Fruit fly (Drosophila melanogaster) whole organism, embryonic: ENCODE results near the gene InR.

ENCODE experiments used
- Abd-B ChIP-seq: fragments of 200-800 bp; sonication (Bioruptor generic); optimal IDR thresholded peaks from 2 replicates; lab custom pipeline; 2018; ENCODE audit warnings: missing biosample characterization, mild to moderate bottlenecking, missing genetic modification characterization, moderate library complexity
- Antp ChIP-seq: fragments of 200-800 bp; sonication (Bioruptor generic); optimal IDR thresholded peaks from 3 replicates; lab custom pipeline; 2016; ENCODE audit warnings: missing biosample characterization, missing genetic modification characterization
- Asciz ChIP-seq: fragments of 200-800 bp; sonication (Bioruptor generic); optimal IDR thresholded peaks from 2 replicates; lab custom pipeline; 2017; ENCODE audit warnings: missing biosample characterization, mild to moderate bottlenecking, missing genetic modification characterization, missing genetic modification reagents
- Atf6 ChIP-seq: fragments of 200-800 bp; sonication (Bioruptor generic); IDR thresholded peaks from 2 replicates; pipeline ENCODE4 v1.3.6; 2022; ENCODE audit warnings: missing biosample characterization, missing genetic modification characterization
- Blimp-1 ChIP-seq: fragments of 200-800 bp; sonication (Bioruptor generic); optimal IDR thresholded peaks from 3 replicates; lab custom pipeline; 2018; ENCODE audit warnings: missing biosample characterization, missing genetic modification characterization, mild to moderate bottlenecking, moderate library complexity, missing genetic modification reagents
- C15 ChIP-seq: fragments of 200-800 bp; sonication (Bioruptor generic); IDR thresholded peaks from 3 replicates; pipeline ENCODE4 v1.3.6; 2022; ENCODE audit warnings: missing biosample characterization, missing genetic modification characterization
- CG10209 ChIP-seq: fragments of 200-800 bp; sonication (Bioruptor generic); optimal IDR thresholded peaks from 3 replicates; lab custom pipeline; 2017; ENCODE audit warnings: missing biosample characterization, mild to moderate bottlenecking, missing genetic modification characterization, missing genetic modification reagents
- CG10267 ChIP-seq: fragments of 200-800 bp; sonication (Bioruptor generic); optimal IDR thresholded peaks from 2 replicates; lab custom pipeline; 2018; ENCODE audit warnings: missing biosample characterization, mild to moderate bottlenecking, missing genetic modification characterization, moderate library complexity
- CG10321 ChIP-seq: fragments of 200-800 bp; sonication (Bioruptor generic); IDR thresholded peaks from 2 replicates; pipeline ENCODE4 v1.3.6; 2022; ENCODE audit warnings: missing biosample characterization, missing genetic modification characterization
- CG10654 ChIP-seq: fragments of 200-800 bp; sonication (Bioruptor generic); optimal IDR thresholded peaks from 2 replicates; lab custom pipeline; 2016; ENCODE audit warnings: missing biosample characterization, missing genetic modification characterization
- CG11504 ChIP-seq: fragments of 200-800 bp; sonication (Bioruptor generic); optimal IDR thresholded peaks from 3 replicates; lab custom pipeline; 2019; ENCODE audit warnings: missing biosample characterization, mild to moderate bottlenecking, missing genetic modification characterization, moderate library complexity
- CG12391 ChIP-seq: fragments of 200-800 bp; sonication (Bioruptor generic); optimal IDR thresholded peaks from 3 replicates; lab custom pipeline; 2018; ENCODE audit warnings: missing biosample characterization, mild to moderate bottlenecking, missing genetic modification characterization, moderate library complexity
- CG12769 ChIP-seq: fragments of 200-800 bp; sonication (Bioruptor generic); optimal IDR thresholded peaks from 2 replicates; lab custom pipeline; 2019; ENCODE audit warnings: missing biosample characterization, mild to moderate bottlenecking, missing genetic modification characterization, moderate library complexity
- CG13424 ChIP-seq: fragments of 200-800 bp; sonication (Bioruptor generic); optimal IDR thresholded peaks from 2 replicates; lab custom pipeline; 2019; ENCODE audit warnings: missing biosample characterization, mild to moderate bottlenecking, missing genetic modification characterization, moderate library complexity
- CG15601 ChIP-seq: fragments of 200-800 bp; sonication (Bioruptor generic); optimal IDR thresholded peaks from 3 replicates; lab custom pipeline; 2019; ENCODE audit warnings: missing biosample characterization, mild to moderate bottlenecking, missing genetic modification characterization, moderate library complexity
- CG16815 ChIP-seq: fragments of 200-800 bp; sonication (Bioruptor generic); optimal IDR thresholded peaks from 3 replicates; lab custom pipeline; 2017; ENCODE audit warnings: missing biosample characterization, mild to moderate bottlenecking, missing genetic modification characterization
- CG17361 ChIP-seq: fragments of 200-800 bp; sonication (Bioruptor generic); IDR thresholded peaks from 3 replicates; pipeline ENCODE4 v1.3.6; 2022; ENCODE audit warnings: missing biosample characterization, missing genetic modification characterization
- CG17829 ChIP-seq: fragments of 200-800 bp; optimal IDR thresholded peaks from 2 replicates; lab custom pipeline; 2019; ENCODE audit warnings: missing biosample characterization, mild to moderate bottlenecking, missing genetic modification characterization, moderate library complexity
- CG1832 ChIP-seq: fragments of 200-800 bp; sonication (Bioruptor generic); optimal IDR thresholded peaks from 2 replicates; lab custom pipeline; 2017; ENCODE audit warnings: missing biosample characterization, mild to moderate bottlenecking, missing genetic modification characterization, inconsistent platforms
- CG18619 ChIP-seq: fragments of 200-800 bp; sonication (Bioruptor generic); optimal IDR thresholded peaks from 3 replicates; lab custom pipeline; 2017; ENCODE audit warnings: missing biosample characterization, mild to moderate bottlenecking, missing genetic modification characterization
- CG2875 ChIP-seq: fragments of 200-800 bp; sonication (Bioruptor generic); optimal IDR thresholded peaks from 2 replicates; lab custom pipeline; 2017; ENCODE audit warnings: missing biosample characterization, mild to moderate bottlenecking, missing genetic modification characterization, missing genetic modification reagents
- CG4424 ChIP-seq: fragments of 200-800 bp; sonication (Bioruptor generic); optimal IDR thresholded peaks from 3 replicates; lab custom pipeline; 2016; ENCODE audit warnings: missing biosample characterization, missing genetic modification characterization
- CG7556 ChIP-seq: fragments of 200-800 bp; sonication (Bioruptor generic); optimal IDR thresholded peaks from 2 replicates; lab custom pipeline; 2017; ENCODE audit warnings: missing biosample characterization, mild to moderate bottlenecking, missing genetic modification characterization
- CoRest ChIP-seq: fragments of 200-800 bp; sonication (Bioruptor generic); optimal IDR thresholded peaks from 3 replicates; lab custom pipeline; 2018; ENCODE audit warnings: missing biosample characterization, mild to moderate bottlenecking, missing genetic modification characterization, moderate library complexity
- D19A ChIP-seq: fragments of 200-800 bp; optimal IDR thresholded peaks from 3 replicates; lab custom pipeline; 2019; ENCODE audit warnings: missing biosample characterization, mild to moderate bottlenecking, missing genetic modification characterization, moderate library complexity
- Eip74EF ChIP-seq, 2 experiments: fragments of 200-800 bp in 1 of 2; fragments of >200 bp in 1 of 2; sonication (Bioruptor generic) in 1 of 2; optimal IDR thresholded peaks; 2 replicates each; lab custom pipeline; 2017 to 2019; ENCODE audit warnings: missing biosample characterization in 2 of 2, missing genetic modification characterization in 2 of 2, mild to moderate bottlenecking in 1 of 2, moderate library complexity in 1 of 2
- Hmr ChIP-seq: fragments of 200-800 bp; sonication (Bioruptor generic); optimal IDR thresholded peaks from 3 replicates; lab custom pipeline; 2017; ENCODE audit warnings: mild to moderate bottlenecking, missing biosample characterization, missing genetic modification reagents, missing genetic modification characterization
- Lhr ChIP-seq: fragments of 200-800 bp; sonication (Bioruptor generic); optimal IDR thresholded peaks from 3 replicates; lab custom pipeline; 2017; ENCODE audit warnings: mild to moderate bottlenecking, missing biosample characterization, missing genetic modification reagents, missing genetic modification characterization
- Sry-β ChIP-seq: fragments of 200-800 bp; sonication (Bioruptor generic); optimal IDR thresholded peaks from 2 replicates; lab custom pipeline; 2018; ENCODE audit warnings: missing biosample characterization, mild to moderate bottlenecking, missing genetic modification characterization, moderate library complexity
- Ssrp ChIP-seq: fragments of 200-800 bp; sonication (Bioruptor generic); optimal IDR thresholded peaks from 2 replicates; lab custom pipeline; 2018; ENCODE audit warnings: missing biosample characterization, mild to moderate bottlenecking, missing genetic modification characterization, moderate library complexity
- Vsx1 ChIP-seq: fragments of 200-800 bp; sonication (Bioruptor generic); optimal IDR thresholded peaks from 2 replicates; lab custom pipeline; 2017; ENCODE audit warnings: missing biosample characterization, mild to moderate bottlenecking, missing genetic modification characterization, missing genetic modification reagents
- Xrp1 ChIP-seq: fragments of 200-800 bp; sonication (Bioruptor generic); IDR thresholded peaks from 2 replicates; pipeline ENCODE4 v1.3.6; 2022; ENCODE audit warnings: missing biosample characterization, missing genetic modification characterization
- az2 ChIP-seq: fragments of 200-800 bp; sonication (Bioruptor generic); optimal IDR thresholded peaks from 3 replicates; lab custom pipeline; 2016; ENCODE audit warnings: missing biosample characterization, missing genetic modification characterization
- bsh ChIP-seq, 2 experiments: fragments of 200-800 bp; sonication (Bioruptor generic); optimal IDR thresholded peaks; 2 replicates each; lab custom pipeline; 2017 to 2018; ENCODE audit warnings: mild to moderate bottlenecking in 2 of 2, missing biosample characterization in 2 of 2, missing genetic modification characterization in 2 of 2, moderate library complexity in 1 of 2
- dmrt11E ChIP-seq: fragments of 200-800 bp; sonication (Bioruptor generic); optimal IDR thresholded peaks from 3 replicates; lab custom pipeline; 2018; ENCODE audit warnings: missing biosample characterization, mild to moderate bottlenecking, missing genetic modification characterization, moderate library complexity
- esg ChIP-seq: fragments of 200-800 bp; sonication (Bioruptor generic); conservative IDR thresholded peaks from 2 replicates; pipeline ENCODE4 v1.3.6; 2022; ENCODE audit warnings: missing biosample characterization, missing genetic modification characterization
- gsb-n ChIP-seq: fragments of 200-800 bp; sonication (Bioruptor generic); optimal IDR thresholded peaks from 3 replicates; lab custom pipeline; 2018; ENCODE audit warnings: missing biosample characterization, mild to moderate bottlenecking, missing genetic modification characterization
- kay ChIP-seq: fragments of 200-800 bp; sonication (Bioruptor generic); optimal IDR thresholded peaks from 2 replicates; lab custom pipeline; 2016; ENCODE audit warnings: missing biosample characterization, missing genetic modification characterization
- lola ChIP-seq, 3 experiments: fragments of >200 bp in 2 of 3; fragments of 200-800 bp in 1 of 3; sonication (Bioruptor generic) in 1 of 3; optimal IDR thresholded peaks; 2 replicates each; lab custom pipeline; 2017 to 2019; ENCODE audit warnings: missing biosample characterization in 3 of 3, missing genetic modification characterization in 3 of 3, mild to moderate bottlenecking in 1 of 3, moderate library complexity in 1 of 3
- nmo ChIP-seq: fragments of 200-800 bp; sonication (Bioruptor generic); optimal IDR thresholded peaks from 2 replicates; lab custom pipeline; 2018; ENCODE audit warnings: missing biosample characterization, mild to moderate bottlenecking, missing genetic modification characterization, moderate library complexity
- nom ChIP-seq: fragments of 200-800 bp; sonication (Bioruptor generic); optimal IDR thresholded peaks from 2 replicates; lab custom pipeline; 2017; ENCODE audit warnings: missing biosample characterization, missing genetic modification characterization, mild to moderate bottlenecking, moderate library complexity, missing genetic modification reagents
- odd ChIP-seq: fragments of 200-800 bp; sonication (Bioruptor generic); optimal IDR thresholded peaks from 2 replicates; lab custom pipeline; 2017; ENCODE audit warnings: missing biosample characterization, mild to moderate bottlenecking, missing genetic modification characterization
- pho ChIP-seq: fragments of 200-800 bp; sonication (Bioruptor generic); optimal IDR thresholded peaks from 2 replicates; lab custom pipeline; 2016; ENCODE audit warnings: missing biosample characterization, missing genetic modification characterization
- pzg ChIP-seq: fragments of 200-800 bp; sonication (Bioruptor generic); optimal IDR thresholded peaks from 3 replicates; lab custom pipeline; 2018; ENCODE audit warnings: missing biosample characterization, mild to moderate bottlenecking, missing genetic modification characterization, moderate library complexity
- sc ChIP-seq, 3 experiments: fragments of >200 bp in 2 of 3; fragments of 200-800 bp in 1 of 3; sonication (Bioruptor generic) in 1 of 3; optimal IDR thresholded peaks; 2 replicates in 2 of 3; 3 replicates in 1 of 3; lab custom pipeline; 2017; ENCODE audit warnings: mild to moderate bottlenecking in 1 of 3, missing biosample characterization in 1 of 3, missing genetic modification characterization in 1 of 3, missing genetic modification reagents in 1 of 3
- sens-2 ChIP-seq: fragments of 200-800 bp; sonication (Bioruptor generic); IDR thresholded peaks from 2 replicates; pipeline ENCODE4 v1.3.6; 2022; ENCODE audit warnings: missing biosample characterization, missing genetic modification characterization

The InR gene

dm6 chr3R:21651048-21651887 lies 32.1 kb upstream of the InR start (continued):
- peak; percentile 46 for TF ChIP-seq az2 (GFP tag; lab: Kevin White, UChicago)
- TF ChIP-seq pho: no peak
- TF ChIP-seq CG11504 (tag; lab: Kevin White, UChicago): peak; percentile 67
- TF ChIP-seq Eip74EF (GFP tag; optimal IDR thresholded peaks at IDR 0.05; lab: Kevin White, UChicago): peak in 1 of 2 experiments; percentile 24
- no peak for TF ChIP-seq Atf6 (GFP tag; lab: Robert Waterston, UW)
- TF ChIP-seq sc (optimal IDR thresholded peaks at IDR 0.05; lab: Kevin White, UChicago): no peak
- TF ChIP-seq sc (GFP tag; optimal IDR thresholded peaks at IDR 0.05; lab: Kevin White, UChicago): peak; percentile 18
- TF ChIP-seq CG10654: peak; percentile 2
- TF ChIP-seq odd (GFP tag; lab: Kevin White, UChicago): no peak
- peak; percentile 41 for TF ChIP-seq CG13424
- TF ChIP-seq lola (GFP tag; optimal IDR thresholded peaks at IDR 0.05; lab: Kevin White, UChicago): peak in 1 of 3 experiments; percentile 54
- peak; percentile 2 for TF ChIP-seq Lhr (GFP tag; lab: Kevin White, UChicago)
- no peak for TF ChIP-seq C15
- no peak for TF ChIP-seq Vsx1
- no peak for TF ChIP-seq kay (GFP tag; lab: Kevin White, UChicago)
- TF ChIP-seq Xrp1: no peak
- no peak for TF ChIP-seq sens-2 (GFP tag; lab: Robert Waterston, UW)
- TF ChIP-seq CG15601 (tag; lab: Kevin White, UChicago): peak; percentile 27
- peak; percentile 46 for TF ChIP-seq CG1832 (GFP tag; lab: Kevin White, UChicago)
- no peak for TF ChIP-seq pzg (GFP tag; lab: Kevin White, UChicago)
- TF ChIP-seq CG12391 (tag; lab: Kevin White, UChicago): peak; percentile 56
- peak; percentile 47 for TF ChIP-seq dmrt11E (tag; lab: Kevin White, UChicago)
- TF ChIP-seq Blimp-1 (GFP tag; lab: Kevin White, UChicago): peak; percentile 51
- TF ChIP-seq bsh (GFP tag; optimal IDR thresholded peaks at IDR 0.05; lab: Kevin White, UChicago): peak; percentile 46 to 81
- peak; percentile 55 for TF ChIP-seq CG7556 (GFP tag; lab: Kevin White, UChicago)
- peak; percentile 72 for TF ChIP-seq nmo (GFP tag; lab: Kevin White, UChicago)
- TF ChIP-seq CG17361 (GFP tag; lab: Robert Waterston, UW): peak; percentile 80
- peak; percentile 41 for TF ChIP-seq CG17829
- TF ChIP-seq Ssrp: peak; percentile 43
- peak; percentile 26 for TF ChIP-seq CG10209 (GFP tag; lab: Kevin White, UChicago)
- no peak for TF ChIP-seq Hmr
- no peak for TF ChIP-seq Sry-β (GFP tag; lab: Kevin White, UChicago)
- TF ChIP-seq CG10267 (tag; lab: Kevin White, UChicago): peak; percentile 43
- no peak for TF ChIP-seq Antp
- TF ChIP-seq D19A (tag; lab: Kevin White, UChicago): peak; percentile 60
- peak; percentile 78 for TF ChIP-seq nom
- TF ChIP-seq CG16815 (GFP tag; lab: Kevin White, UChicago): peak; percentile 11
- TF ChIP-seq CG4424 (GFP tag; lab: Kevin White, UChicago): peak; percentile 46
- TF ChIP-seq Asciz (GFP tag; lab: Kevin White, UChicago): peak; percentile 37
- TF ChIP-seq gsb-n (tag; lab: Kevin White, UChicago): peak; percentile 4
- TF ChIP-seq CG12769 (tag; lab: Kevin White, UChicago): no peak
- peak; percentile 18; the same call in 1 of the 2 replicates for TF ChIP-seq esg (GFP tag; lab: Robert Waterston, UW)
- peak; percentile 45 for TF ChIP-seq CoRest (tag; lab: Kevin White, UChicago)
- TF ChIP-seq CG18619 (GFP tag; lab: Kevin White, UChicago): peak; percentile 1
- TF ChIP-seq CG2875 (GFP tag; lab: Kevin White, UChicago): peak; percentile 6
- TF ChIP-seq CG10321 (GFP tag; lab: Robert Waterston, UW): peak; percentile 28; the same call in 1 of the 2 replicates
- TF ChIP-seq Abd-B: peak; percentile 46
